Worm (Caenorhabditis elegans) whole organism, L3 larva: ENCODE data around the gene C08E8.3.

Experiments
- aly-2 ChIP-seq: fragments of 150-350 bp; optimal IDR thresholded peaks from 2 replicates; lab custom pipeline; 2014; ENCODE audit warnings: missing biosample characterization, missing genetic modification characterization
- ama-1 ChIP-seq: fragments of 150-350 bp; optimal IDR thresholded peaks from 2 replicates; lab custom pipeline; 2018
- daf-12 ChIP-seq: fragments of 150-350 bp; optimal IDR thresholded peaks from 2 replicates; lab custom pipeline; 2014; ENCODE audit warnings: missing biosample characterization, missing genetic modification reagents, missing genetic modification characterization
- egl-27 ChIP-seq: sonication (generic microtip); optimal IDR thresholded peaks from 4 replicates; lab custom pipeline; 2017; ENCODE audit warnings: missing biosample characterization, missing genetic modification reagents, missing genetic modification characterization
- elt-1 ChIP-seq: fragments of 150-350 bp; optimal IDR thresholded peaks from 2 replicates; lab custom pipeline; 2014; ENCODE audit warnings: missing biosample characterization, missing genetic modification characterization
- elt-2 ChIP-seq: sonication (generic microtip); optimal IDR thresholded peaks from 2 replicates; lab custom pipeline; 2016; ENCODE audit warnings: missing genetic modification reagents, mild to moderate bottlenecking, missing genetic modification characterization, missing compliant biosample characterization
- elt-3 ChIP-seq, 3 experiments: fragments of 150-350 bp in 1 of 3; sonication (generic microtip) in 2 of 3; optimal IDR thresholded peaks; 2 replicates in 2 of 3; 4 replicates in 1 of 3; lab custom pipeline; 2014 to 2017; ENCODE audit warnings: missing biosample characterization in 3 of 3, missing genetic modification characterization in 3 of 3

ce11 chrV:18374194-18374593 is 24.3 kb downstream of the C08E8.3 start, which contains the start of gene Y51A2B.2:
- TF ChIP-seq egl-27 (tag; lab: Kevin White, UChicago) (no peak), aly-2 (tag; lab: Kevin White, UChicago) (no peak), elt-2 (tag; lab: Kevin White, UChicago) (no peak), daf-12 (tag; lab: Kevin White, UChicago) (no peak), elt-1 (no peak), ama-1 (no peak), elt-3 (tag; optimal IDR thresholded peaks at IDR 0.05; lab: Kevin White, UChicago) (no peak)
